Worm (Caenorhabditis elegans) whole organism, early embryonic: ENCODE measurements around the gene F42A6.1.

Experiments used
- ceh-36 ChIP-seq: sonication (generic microtip); optimal IDR thresholded peaks from 2 replicates; lab custom pipeline; 2016; ENCODE audit warnings: missing genetic modification characterization, inconsistent platforms, missing compliant biosample characterization
- sea-1 ChIP-seq: fragments of 200-800 bp; sonication (Bioruptor generic); conservative IDR thresholded peaks from 2 replicates; pipeline ENCODE4 v1.3.6; 2022; ENCODE audit warnings: missing genetic modification characterization, missing compliant biosample characterization

DNA sequence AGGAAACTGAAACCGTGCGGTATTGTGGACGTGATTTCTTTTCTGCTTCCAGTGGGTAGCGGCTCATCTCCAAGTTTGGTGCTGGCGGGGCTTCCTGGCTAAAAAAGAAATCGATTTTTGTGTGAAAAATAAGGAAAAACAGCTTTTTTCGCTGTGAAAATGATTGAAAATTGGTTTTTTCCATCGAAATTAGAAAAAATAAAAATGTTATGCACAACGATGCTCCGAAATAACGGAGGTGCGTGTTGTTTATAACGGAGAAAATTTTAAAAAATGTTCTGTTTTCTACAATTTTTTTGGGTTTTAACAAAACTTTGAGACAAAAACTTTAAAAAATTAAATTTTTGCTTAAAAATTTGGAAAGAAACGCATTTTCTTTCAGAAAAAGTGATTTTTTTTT, 28.3 kb downstream of the F42A6.1 start:
- TF ChIP-seq sea-1 (GFP tag; lab: Robert Waterston, UW) (no peak), ceh-36 (tag; lab: Kevin White, UChicago) (no peak)
